Worm (Caenorhabditis elegans) whole organism, L3 larva: ENCODE data around the gene F38A5.22.

ENCODE experiments used
- ZK546.5 ChIP-seq: sonication (generic microtip); optimal IDR thresholded peaks from 2 replicates; lab custom pipeline; 2017; ENCODE audit warnings: missing biosample characterization, missing genetic modification characterization
- ceh-16 ChIP-seq: sonication (generic microtip); optimal IDR thresholded peaks from 2 replicates; lab custom pipeline; 2017; ENCODE audit warnings: missing biosample characterization, missing genetic modification characterization
- fkh-10 ChIP-seq: sonication (generic microtip); optimal IDR thresholded peaks from 2 replicates; lab custom pipeline; 2017; ENCODE audit warnings: missing biosample characterization, missing genetic modification reagents, missing genetic modification characterization
- nhr-76 ChIP-seq: fragments of 150-350 bp; sonication (generic microtip); optimal IDR thresholded peaks from 5 replicates; lab custom pipeline; 2014; ENCODE audit warnings: missing biosample characterization, missing genetic modification characterization
- pha-4 ChIP-seq: fragments of 150-350 bp; optimal IDR thresholded peaks from 2 replicates; lab custom pipeline; 2014; ENCODE audit warnings: missing biosample characterization, missing genetic modification reagents, missing genetic modification characterization

DNA sequence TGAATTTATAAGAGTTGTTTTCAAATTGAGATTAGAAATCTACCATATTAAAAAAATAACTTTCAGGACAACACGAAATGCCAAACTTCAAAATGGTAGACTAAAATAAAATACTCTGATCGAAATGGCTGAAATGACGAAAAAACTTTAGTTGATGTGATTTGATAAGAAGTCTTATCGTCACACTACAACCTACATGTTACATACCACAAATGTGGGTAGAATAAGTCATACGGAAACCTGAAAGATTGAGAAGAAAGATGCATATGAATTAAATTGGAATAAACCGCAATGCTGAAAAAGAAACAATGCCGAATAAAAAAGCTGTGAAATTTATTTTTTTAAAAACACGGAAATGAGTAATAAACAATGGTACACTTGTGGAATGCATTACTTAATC lies 11.3 kb upstream of the F38A5.22 start:
- TF ChIP-seq ceh-16 (tag; lab: Kevin White, UChicago) (no peak), pha-4 (no peak), nhr-76 (tag; lab: Kevin White, UChicago) (no peak), ZK546.5 (tag; lab: Kevin White, UChicago) (no peak), fkh-10 (GFP tag; lab: Kevin White, UChicago) (no peak)
